Worm (Caenorhabditis elegans) whole organism, L1 larva: ENCODE results near the gene nhr-164.

Experiments used
- C04F5.9 ChIP-seq: sonication (generic microtip); optimal IDR thresholded peaks from 2 replicates; lab custom pipeline; 2016; ENCODE audit warnings: missing genetic modification characterization, missing compliant biosample characterization
- C16A3.4 ChIP-seq: fragments of 150-350 bp; optimal IDR thresholded peaks from 2 replicates; lab custom pipeline; 2014; ENCODE audit warnings: missing biosample characterization, missing genetic modification characterization
- F16B12.6 ChIP-seq: fragments of 150-350 bp; optimal IDR thresholded peaks from 2 replicates; lab custom pipeline; 2014; ENCODE audit warnings: missing biosample characterization, missing genetic modification characterization
- Y116A8C.19 ChIP-seq: sonication (generic microtip); optimal IDR thresholded peaks from 2 replicates; lab custom pipeline; 2016; ENCODE audit warnings: missing compliant biosample characterization, missing genetic modification characterization, borderline replicate concordance
- aha-1 ChIP-seq: fragments of 150-350 bp; optimal IDR thresholded peaks from 2 replicates; lab custom pipeline; 2014; ENCODE audit warnings: missing biosample characterization, missing genetic modification characterization
- blmp-1 ChIP-seq: fragments of 150-350 bp; optimal IDR thresholded peaks from 2 replicates; lab custom pipeline; 2014; ENCODE audit warnings: missing biosample characterization, missing genetic modification characterization
- ceh-63 ChIP-seq: fragments of 200-800 bp; sonication (Bioruptor generic); optimal IDR thresholded peaks from 2 replicates; lab custom pipeline; 2018; ENCODE audit warnings: mild to moderate bottlenecking, missing genetic modification characterization, missing compliant biosample characterization
- ces-1 ChIP-seq: fragments of 150-350 bp; optimal IDR thresholded peaks from 2 replicates; lab custom pipeline; 2014; ENCODE audit warnings: missing biosample characterization, missing genetic modification reagents, missing genetic modification characterization
- efl-1 ChIP-seq, 4 experiments: fragments of 150-350 bp; optimal IDR thresholded peaks in 3 of 4; peaks in 1 of 4; 1 replicate in 1 of 4; 2 replicates in 3 of 4; lab custom pipeline; 2014; ENCODE audit warnings: missing biosample characterization in 2 of 4, missing genetic modification characterization in 2 of 4, missing genetic modification reagents in 2 of 4
- efl-3 ChIP-seq: fragments of 200-800 bp; sonication (Bioruptor generic); optimal IDR thresholded peaks from 2 replicates; lab custom pipeline; 2018; ENCODE audit warnings: mild to moderate bottlenecking, missing genetic modification characterization, missing compliant biosample characterization
- egl-13 ChIP-seq: sonication (generic microtip); optimal IDR thresholded peaks from 2 replicates; lab custom pipeline; 2016; ENCODE audit warnings: missing genotype, missing genetic modification reagents, missing genetic modification characterization, missing compliant biosample characterization
- elt-2 ChIP-seq: sonication (generic microtip); optimal IDR thresholded peaks from 2 replicates; lab custom pipeline; 2016; ENCODE audit warnings: missing genetic modification characterization, mild to moderate bottlenecking, inconsistent platforms, missing compliant biosample characterization, missing genetic modification reagents
- elt-3 ChIP-seq, 6 experiments: fragments of 150-350 bp in 1 of 6; sonication (generic microtip); optimal IDR thresholded peaks; 2 replicates each; lab custom pipeline; 2017 to 2018; ENCODE audit warnings: missing biosample characterization in 6 of 6, missing genetic modification characterization in 6 of 6, inconsistent platforms in 1 of 6
- ets-5 ChIP-seq: fragments of 200-800 bp; sonication (Bioruptor generic); IDR thresholded peaks from 2 replicates; pipeline ENCODE4 v1.3.6; 2022; ENCODE audit warnings: missing genetic modification characterization, missing compliant biosample characterization
- fkh-10 ChIP-seq: sonication (generic microtip); optimal IDR thresholded peaks from 2 replicates; lab custom pipeline; 2017; ENCODE audit warnings: missing biosample characterization, missing genetic modification reagents, missing genetic modification characterization
- fkh-8 ChIP-seq: sonication (generic microtip); optimal IDR thresholded peaks from 2 replicates; lab custom pipeline; 2016; ENCODE audit warnings: mild to moderate bottlenecking, missing genetic modification characterization, missing compliant biosample characterization
- fos-1 ChIP-seq: fragments of 150-350 bp; optimal IDR thresholded peaks from 2 replicates; lab custom pipeline; 2014; ENCODE audit warnings: missing biosample characterization, missing genetic modification characterization
- hpl-2 ChIP-seq: fragments of 150-350 bp; optimal IDR thresholded peaks from 2 replicates; lab custom pipeline; 2014; ENCODE audit warnings: missing biosample characterization, missing genetic modification reagents, missing genetic modification characterization
- irx-1 ChIP-seq: sonication (generic microtip); optimal IDR thresholded peaks from 2 replicates; lab custom pipeline; 2016; ENCODE audit warnings: missing genetic modification characterization, missing compliant biosample characterization
- isw-1 ChIP-seq: fragments of 200-800 bp; sonication (Bioruptor generic); IDR thresholded peaks from 2 replicates; pipeline ENCODE4 v1.3.6; 2022; ENCODE audit warnings: missing genetic modification characterization, missing compliant biosample characterization
- jun-1 ChIP-seq: fragments of 150-350 bp; optimal IDR thresholded peaks from 2 replicates; lab custom pipeline; 2014; ENCODE audit warnings: missing biosample characterization, missing genetic modification reagents, missing genetic modification characterization
- lin-13 ChIP-seq: fragments of 150-350 bp; optimal IDR thresholded peaks from 2 replicates; lab custom pipeline; 2014; ENCODE audit warnings: missing biosample characterization, missing genetic modification reagents, missing genetic modification characterization
- lin-14 ChIP-seq: fragments of 200-800 bp; sonication (Bioruptor generic); optimal IDR thresholded peaks from 2 replicates; lab custom pipeline; 2018; ENCODE audit warnings: mild to moderate bottlenecking, missing genetic modification characterization, moderate library complexity, missing compliant biosample characterization
- lin-15B ChIP-seq: fragments of 150-350 bp; sonication (generic microtip); optimal IDR thresholded peaks from 3 replicates; lab custom pipeline; 2014; ENCODE audit warnings: missing biosample characterization, missing genetic modification characterization
- lin-35 ChIP-seq, 2 experiments: fragments of 150-350 bp; optimal IDR thresholded peaks; 2 replicates each; lab custom pipeline; 2014; ENCODE audit warnings: missing biosample characterization in 2 of 2, missing genetic modification characterization in 2 of 2, missing genetic modification reagents in 2 of 2
- lin-39 ChIP-seq: fragments of 150-350 bp; optimal IDR thresholded peaks from 2 replicates; lab custom pipeline; 2014; ENCODE audit warnings: missing biosample characterization, missing genetic modification reagents, missing genetic modification characterization
- lsy-2 ChIP-seq, 2 experiments: fragments of 150-350 bp; optimal IDR thresholded peaks; 2 replicates each; lab custom pipeline; 2014; ENCODE audit warnings: missing biosample characterization in 2 of 2, missing genetic modification characterization in 2 of 2
- mdl-1 ChIP-seq, 2 experiments: fragments of 150-350 bp; optimal IDR thresholded peaks; 2 replicates each; lab custom pipeline; 2014 to 2017; ENCODE audit warnings: missing biosample characterization in 2 of 2, missing genetic modification characterization in 2 of 2, inconsistent platforms in 1 of 2
- mef-2 ChIP-seq: fragments of 150-350 bp; optimal IDR thresholded peaks from 2 replicates; lab custom pipeline; 2014; ENCODE audit warnings: missing biosample characterization, missing genetic modification characterization
- nhr-11 ChIP-seq: fragments of 150-350 bp; optimal IDR thresholded peaks from 2 replicates; lab custom pipeline; 2014; ENCODE audit warnings: missing biosample characterization, missing genetic modification characterization
- nhr-12 ChIP-seq: sonication (generic microtip); optimal IDR thresholded peaks from 2 replicates; lab custom pipeline; 2017; ENCODE audit warnings: missing biosample characterization, missing genetic modification characterization
- nhr-20 ChIP-seq: sonication (generic microtip); optimal IDR thresholded peaks from 2 replicates; lab custom pipeline; 2016; ENCODE audit warnings: mild to moderate bottlenecking, missing genetic modification characterization, missing compliant biosample characterization
- nhr-237 ChIP-seq: fragments of 150-350 bp; optimal IDR thresholded peaks from 2 replicates; lab custom pipeline; 2014; ENCODE audit warnings: missing biosample characterization, missing genetic modification characterization
- nhr-71 ChIP-seq: sonication (generic microtip); optimal IDR thresholded peaks from 2 replicates; lab custom pipeline; 2016; ENCODE audit warnings: mild to moderate bottlenecking, missing genetic modification characterization, moderate library complexity, missing compliant biosample characterization
- nhr-77 ChIP-seq: fragments of 150-350 bp; optimal IDR thresholded peaks from 2 replicates; lab custom pipeline; 2014; ENCODE audit warnings: missing biosample characterization, missing genetic modification characterization
- nhr-84 ChIP-seq: sonication (generic microtip); optimal IDR thresholded peaks from 2 replicates; lab custom pipeline; 2017; ENCODE audit warnings: missing biosample characterization, missing genetic modification characterization
- nhr-90 ChIP-seq: sonication (generic microtip); optimal IDR thresholded peaks from 2 replicates; lab custom pipeline; 2016; ENCODE audit warnings: mild to moderate bottlenecking, missing genetic modification characterization, missing compliant biosample characterization; ENCODE audit not compliant: poor library complexity
- pag-3 ChIP-seq: sonication (generic microtip); optimal IDR thresholded peaks from 2 replicates; lab custom pipeline; 2017; ENCODE audit warnings: missing genetic modification characterization, mild to moderate bottlenecking, missing compliant biosample characterization, antibody characterized with exemption, borderline replicate concordance; ENCODE audit not compliant: insufficient read depth
- pax-3 ChIP-seq: fragments of 200-800 bp; sonication (Bioruptor generic); optimal IDR thresholded peaks from 2 replicates; lab custom pipeline; 2018; ENCODE audit warnings: mild to moderate bottlenecking, missing genetic modification characterization, moderate library complexity, missing compliant biosample characterization
- snpc-4 ChIP-seq: fragments of 150-350 bp; optimal IDR thresholded peaks from 2 replicates; lab custom pipeline; 2014; ENCODE audit warnings: missing biosample characterization, missing genetic modification characterization
- snu-23 ChIP-seq: sonication (generic microtip); optimal IDR thresholded peaks from 2 replicates; lab custom pipeline; 2016; ENCODE audit warnings: missing genetic modification characterization, missing compliant biosample characterization
- sptf-1 ChIP-seq: fragments of 150-350 bp; optimal IDR thresholded peaks from 2 replicates; lab custom pipeline; 2014; ENCODE audit warnings: missing biosample characterization, missing genetic modification characterization
- swsn-7 ChIP-seq: sonication (generic microtip); optimal IDR thresholded peaks from 2 replicates; lab custom pipeline; 2016; ENCODE audit warnings: missing genetic modification characterization, missing compliant biosample characterization
- tbx-2 ChIP-seq: sonication (generic microtip); optimal IDR thresholded peaks from 2 replicates; lab custom pipeline; 2016; ENCODE audit warnings: missing genetic modification characterization, missing compliant biosample characterization
- unc-30 ChIP-seq: sonication (generic microtip); optimal IDR thresholded peaks from 2 replicates; lab custom pipeline; 2017; ENCODE audit warnings: missing biosample characterization, missing genetic modification characterization
- unc-98 ChIP-seq: fragments of 200-800 bp; sonication (Bioruptor generic); IDR thresholded peaks from 2 replicates; pipeline ENCODE4 v1.3.6; 2022; ENCODE audit warnings: missing genetic modification characterization, missing compliant biosample characterization
- xbp-1 ChIP-seq: sonication (generic microtip); optimal IDR thresholded peaks from 2 replicates; lab custom pipeline; 2016; ENCODE audit warnings: missing genetic modification characterization, missing compliant biosample characterization
- zag-1 ChIP-seq: fragments of 150-350 bp; optimal IDR thresholded peaks from 2 replicates; lab custom pipeline; 2014; ENCODE audit warnings: missing biosample characterization, missing genetic modification characterization
- ztf-11 ChIP-seq, 2 experiments: sonication (generic microtip); optimal IDR thresholded peaks; 2 replicates each; lab custom pipeline; 2016 to 2017; ENCODE audit warnings: missing genetic modification characterization in 2 of 2, missing biosample characterization in 1 of 2, missing compliant biosample characterization in 1 of 2
- ztf-4 ChIP-seq: fragments of 150-350 bp; optimal IDR thresholded peaks from 2 replicates; lab custom pipeline; 2014; ENCODE audit warnings: missing biosample characterization, missing genetic modification characterization

Gene nhr-164

ce11 chrV:15187083-15188057, 48.2 kb downstream of the nhr-164 start, which contains the start of the genes cyn-7 and bath-36:
Gene cyn-7, minus strand, starts transcription at chrV:15187378.
Gene bath-36, plus strand, starts transcription at chrV:15187888.
- TF ChIP-seq Y116A8C.19, result no peak
- no peak for TF ChIP-seq nhr-12
- TF ChIP-seq tbx-2 (tag; lab: Kevin White, UChicago), result peak; percentile 83
- TF ChIP-seq blmp-1 (tag; lab: Kevin White, UChicago), result peak; percentile 98
- peak; percentile 1 for TF ChIP-seq mef-2 (tag; lab: Kevin White, UChicago)
- TF ChIP-seq sptf-1 (tag; lab: Kevin White, UChicago), result no peak
- peak; percentile 86 for TF ChIP-seq fkh-8
- TF ChIP-seq pag-3 (tag; lab: Kevin White, UChicago), result peak; percentile 18
- peak; percentile 74 for TF ChIP-seq elt-2
- TF ChIP-seq swsn-7 (tag; lab: Kevin White, UChicago), result peak; percentile 90
- peak; percentile 92 for TF ChIP-seq nhr-71 (tag; lab: Kevin White, UChicago)
- TF ChIP-seq mdl-1 (tag; optimal IDR thresholded peaks at IDR 0.05; lab: Kevin White, UChicago), result peak in 1 of 2 experiments; percentile 71
- peak; percentile 94 for TF ChIP-seq snu-23 (GFP tag; lab: Kevin White, UChicago)
- TF ChIP-seq ces-1 (GFP tag; lab: Kevin White, UChicago), result no peak
- TF ChIP-seq isw-1 (GFP tag; lab: Robert Waterston, UW), result peak; percentile 67
- TF ChIP-seq ets-5, result no peak
- TF ChIP-seq lin-15B (tag; lab: Kevin White, UChicago), result peak; percentile 58
- peak; percentile 75 for TF ChIP-seq egl-13
- TF ChIP-seq zag-1, result no peak
- TF ChIP-seq lin-39 (tag; lab: Kevin White, UChicago), result peak; percentile 55
- TF ChIP-seq jun-1 (tag; lab: Kevin White, UChicago), result peak; percentile 75
- peak; percentile 76 to 81 for TF ChIP-seq lsy-2 (tag; optimal IDR thresholded peaks at IDR 0.05; lab: Kevin White, UChicago)
- TF ChIP-seq unc-98, result no peak
- peak; percentile 30 for TF ChIP-seq ztf-4 (tag; lab: Kevin White, UChicago)
- peak; percentile 40 for TF ChIP-seq fos-1 (tag; lab: Kevin White, UChicago)
- peak; percentile 86 for TF ChIP-seq xbp-1 (tag; lab: Kevin White, UChicago)
- peak; percentile 83 to 84 for TF ChIP-seq lin-35 (GFP tag; optimal IDR thresholded peaks at IDR 0.05; lab: Kevin White, UChicago)
- peak; percentile 21 for TF ChIP-seq C04F5.9 (tag; lab: Kevin White, UChicago)
- TF ChIP-seq F16B12.6 (tag; lab: Kevin White, UChicago), result peak; percentile 92
- TF ChIP-seq aha-1 (tag; lab: Kevin White, UChicago), result no peak
- TF ChIP-seq nhr-237, result no peak
- no peak for TF ChIP-seq ceh-63 (GFP tag; lab: Kevin White, UChicago)
- TF ChIP-seq elt-3 (tag; optimal IDR thresholded peaks at IDR 0.05; lab: Kevin White, UChicago), result peak in 2 of 6 experiments; percentile 81 to 92
- peak; percentile 37 for TF ChIP-seq C16A3.4
- TF ChIP-seq pax-3 (tag; lab: Kevin White, UChicago), result peak; percentile 71
- no peak for TF ChIP-seq nhr-77 (tag; lab: Kevin White, UChicago)
- peak; percentile 87 for TF ChIP-seq nhr-90
- TF ChIP-seq irx-1, result peak; percentile 69
- peak in 1 of 2 experiments; percentile 44 for TF ChIP-seq ztf-11 (tag; optimal IDR thresholded peaks at IDR 0.05; lab: Kevin White, UChicago)
- TF ChIP-seq hpl-2 (GFP tag; lab: Kevin White, UChicago), result no peak
- peak; percentile 92 for TF ChIP-seq nhr-20 (tag; lab: Kevin White, UChicago)
- peak; percentile 75 to 84 for TF ChIP-seq efl-1 (optimal IDR thresholded peaks at IDR 0.05; lab: Kevin White, UChicago)
- TF ChIP-seq efl-1 (GFP tag; optimal IDR thresholded peaks at IDR 0.05 in 1 of 2; lab: Kevin White, UChicago), result peak; percentile 82 to 98
- TF ChIP-seq nhr-11 (tag; lab: Kevin White, UChicago), result peak; percentile 31
- TF ChIP-seq nhr-84 (tag; lab: Kevin White, UChicago), result no peak
- no peak for TF ChIP-seq unc-30 (tag; lab: Kevin White, UChicago)
- peak; percentile 7 for TF ChIP-seq lin-13 (GFP tag; lab: Kevin White, UChicago)
- TF ChIP-seq snpc-4, result peak; percentile 40
- TF ChIP-seq efl-3, result no peak
- TF ChIP-seq lin-14 (GFP tag; lab: Kevin White, UChicago), result peak; percentile 93
- no peak for TF ChIP-seq fkh-10 (GFP tag; lab: Kevin White, UChicago)
